Fruit fly (Drosophila melanogaster): ENCODE results near the gene CG6565.
A peak's percentile ranks its signal among the peaks of the same experiment; 100 is the strongest.

Gene CG6565

dm6 chr2L:13398614-13399161, 24.9 kb downstream of the CG6565 start, which contains the start of the genes CG10859 and CG7110 (continued):
- TF ChIP-seq CG12104 (GFP tag; optimal IDR thresholded peaks at IDR 0.05) (peak; percentile 41), CG14710 (tag; optimal IDR thresholded peaks at IDR 0.05) (peak; percentile 65), Hey (tag; optimal IDR thresholded peaks at IDR 0.05) (no peak), CG31388 (GFP tag; optimal IDR thresholded peaks at IDR 0.05) (no peak), ac (GFP tag; optimal IDR thresholded peaks at IDR 0.05) (no peak), CG18599 (GFP tag; optimal IDR thresholded peaks at IDR 0.05) (peak; percentile 43), Side (GFP tag; optimal IDR thresholded peaks at IDR 0.05) (no peak), aop (GFP tag; IDR thresholded peaks at IDR 0.05) (0 out of 2 replicates have a peak, but pooled peaks have one; percentile 9), CG8924 (tag; optimal IDR thresholded peaks at IDR 0.05) (no peak), CG15011 (GFP tag; optimal IDR thresholded peaks at IDR 0.05) (peak; percentile 2), CG10431 (GFP tag; optimal IDR thresholded peaks at IDR 0.05) (peak; percentile 5), CG13296 (GFP tag; optimal IDR thresholded peaks at IDR 0.05) (peak; percentile 71), Doc2 (GFP tag; IDR thresholded peaks at IDR 0.05) (no peak), CG6683 (GFP tag; optimal IDR thresholded peaks at IDR 0.05) (peak; percentile 53), bcd (GFP tag; optimal IDR thresholded peaks at IDR 0.05) (peak; percentile 63), NC2β (GFP tag; optimal IDR thresholded peaks at IDR 0.05) (peak; percentile 45), sens-2 (GFP tag; IDR thresholded peaks at IDR 0.05) (peak; percentile 33; the same call in 1 of the 2 replicates), CG7357 (GFP tag; IDR thresholded peaks at IDR 0.05) (no peak), eve (GFP tag; optimal IDR thresholded peaks at IDR 0.05) (no peak), CTCF (GFP tag; optimal IDR thresholded peaks at IDR 0.05) (no peak), CG15073 (GFP tag; optimal IDR thresholded peaks at IDR 0.05) (no peak), ewg (GFP tag; optimal IDR thresholded peaks at IDR 0.05) (peak; percentile 29), gcm2 (GFP tag; optimal IDR thresholded peaks at IDR 0.05) (no peak), NC2α (GFP tag; optimal IDR thresholded peaks at IDR 0.05) (no peak), zen (tag; optimal IDR thresholded peaks at IDR 0.05) (peak; percentile 39), CkIIα-i1 (GFP tag; IDR thresholded peaks at IDR 0.05) (no peak), CG12391 (tag; optimal IDR thresholded peaks at IDR 0.05) (peak; percentile 55), lmd (GFP tag; IDR thresholded peaks at IDR 0.05) (no peak), Stat92E (GFP tag; optimal IDR thresholded peaks at IDR 0.05) (no peak), kah (GFP tag; optimal IDR thresholded peaks at IDR 0.05) (peak; percentile 89), CG32772 (GFP tag; IDR thresholded peaks at IDR 0.05) (no peak), Mrtf (GFP tag; IDR thresholded peaks at IDR 0.05) (no peak), gro (GFP tag; optimal IDR thresholded peaks at IDR 0.05) (peak; percentile 21), Vsx1 (GFP tag; optimal IDR thresholded peaks at IDR 0.05) (peak; percentile 50), Nf-YC (tag; optimal IDR thresholded peaks at IDR 0.05) (peak; percentile 12), lab (GFP tag; optimal IDR thresholded peaks at IDR 0.05) (peak; percentile 81), CG4854 (GFP tag; optimal IDR thresholded peaks at IDR 0.05) (peak; percentile 18), trem (tag; optimal IDR thresholded peaks at IDR 0.05) (peak; percentile 56), her (GFP tag; optimal IDR thresholded peaks at IDR 0.05) (no peak), Ets97D (GFP tag; optimal IDR thresholded peaks at IDR 0.05) (peak; percentile 98), CG17385 (GFP tag; optimal IDR thresholded peaks at IDR 0.05) (peak; percentile 42), salm (tag; optimal IDR thresholded peaks at IDR 0.05) (peak; percentile 24), CG1529 (GFP tag; optimal IDR thresholded peaks at IDR 0.05) (peak; percentile 3), CG34376 (GFP tag; optimal IDR thresholded peaks at IDR 0.05) (peak; percentile 56), pros (GFP tag; optimal IDR thresholded peaks at IDR 0.05) (no peak), Dref (GFP tag; IDR thresholded peaks at IDR 0.05) (no peak), HmgZ (tag; optimal IDR thresholded peaks at IDR 0.05) (peak; percentile 46), CG11456 (GFP tag; IDR thresholded peaks at IDR 0.05) (no peak), CG6254 (GFP tag; optimal IDR thresholded peaks at IDR 0.05) (no peak), CG4328 (GFP tag; optimal IDR thresholded peaks at IDR 0.05) (peak; percentile 59), CG11093 (GFP tag; IDR thresholded peaks at IDR 0.05) (no peak)
